Fruit fly (Drosophila melanogaster) whole organism, prepupa: ENCODE measurements around the gene dpr16.

Experiments used
- CG15336 ChIP-seq: fragments of 200-800 bp; sonication (Bioruptor generic); IDR thresholded peaks from 2 replicates; pipeline ENCODE4 v1.3.6; 2022; ENCODE audit warnings: missing biosample characterization, missing genetic modification characterization
- CG6854 ChIP-seq: fragments of 200-800 bp; sonication (Bioruptor generic); optimal IDR thresholded peaks from 2 replicates; lab custom pipeline; 2017; ENCODE audit warnings: missing biosample characterization, mild to moderate bottlenecking, missing genetic modification characterization
- Ets21C ChIP-seq: fragments of 200-800 bp; sonication (Bioruptor generic); optimal IDR thresholded peaks from 3 replicates; lab custom pipeline; 2016; ENCODE audit warnings: missing biosample characterization, missing genetic modification characterization
- Met ChIP-seq: fragments of 200-800 bp; sonication (Bioruptor generic); optimal IDR thresholded peaks from 3 replicates; lab custom pipeline; 2016; ENCODE audit warnings: missing biosample characterization, missing genetic modification characterization
- pdm3 ChIP-seq: fragments of 200-800 bp; sonication (Bioruptor generic); optimal IDR thresholded peaks from 3 replicates; lab custom pipeline; 2016; ENCODE audit warnings: missing biosample characterization, missing genetic modification characterization

DNA sequence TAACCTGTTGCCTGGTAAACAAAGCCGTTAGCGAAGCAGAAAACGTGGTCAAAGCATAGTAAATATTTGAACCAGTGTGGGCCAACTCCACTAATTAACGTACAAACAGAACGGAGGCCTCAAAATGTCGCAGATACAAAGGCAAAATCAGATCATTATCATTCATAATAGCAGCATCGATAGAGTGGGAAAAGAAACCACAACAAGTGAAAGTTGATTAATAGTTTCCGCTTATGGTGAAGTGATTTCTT is 57.3 kb downstream of the dpr16 start:
- TF ChIP-seq CG6854 (GFP tag; lab: Kevin White, UChicago) (no peak), CG15336 (GFP tag; lab: Robert Waterston, UW) (no peak), Met (no peak), Ets21C (no peak), pdm3 (GFP tag; lab: Kevin White, UChicago) (no peak)
